Worm (Caenorhabditis elegans): ENCODE data around the gene col-116.

- TF ChIP-seq ama-1 (optimal IDR thresholded peaks at IDR 0.05) (no peak), nhr-11 (tag; optimal IDR thresholded peaks at IDR 0.05) (no peak), npax-4 (tag; optimal IDR thresholded peaks at IDR 0.05) (no peak), unc-3 (GFP tag; conservative IDR thresholded peaks at IDR 0.05) (no peak), unc-3 (tag; optimal IDR thresholded peaks at IDR 0.05) (no peak), syd-9 (tag; optimal IDR thresholded peaks at IDR 0.05) (no peak)
Measured at ce11 chrIV:8358492-8358891, 2.8 kb downstream of the col-116 start, which contains the start of gene D2096.13.
